Worm (Caenorhabditis elegans) whole organism, L3 larva: ENCODE results near the gene C28H8.7.

Experiments
- ZK546.5 ChIP-seq: sonication (generic microtip); optimal IDR thresholded peaks from 2 replicates; lab custom pipeline; 2017; ENCODE audit warnings: missing biosample characterization, missing genetic modification characterization
- aly-2 ChIP-seq: fragments of 150-350 bp; optimal IDR thresholded peaks from 2 replicates; lab custom pipeline; 2014; ENCODE audit warnings: missing biosample characterization, missing genetic modification characterization
- ama-1 ChIP-seq: fragments of 150-350 bp; optimal IDR thresholded peaks from 2 replicates; lab custom pipeline; 2018
- ceh-16 ChIP-seq: sonication (generic microtip); optimal IDR thresholded peaks from 2 replicates; lab custom pipeline; 2017; ENCODE audit warnings: missing biosample characterization, missing genetic modification characterization
- ceh-28 ChIP-seq: fragments of 150-350 bp; optimal IDR thresholded peaks from 2 replicates; lab custom pipeline; 2014; ENCODE audit warnings: missing biosample characterization, missing genetic modification reagents, missing genetic modification characterization
- ceh-82 ChIP-seq: fragments of 150-350 bp; optimal IDR thresholded peaks from 2 replicates; lab custom pipeline; 2014; ENCODE audit warnings: missing biosample characterization, missing genetic modification characterization
- daf-12 ChIP-seq: fragments of 150-350 bp; optimal IDR thresholded peaks from 2 replicates; lab custom pipeline; 2014; ENCODE audit warnings: missing biosample characterization, missing genetic modification reagents, missing genetic modification characterization
- egl-27 ChIP-seq: sonication (generic microtip); optimal IDR thresholded peaks from 4 replicates; lab custom pipeline; 2017; ENCODE audit warnings: missing biosample characterization, missing genetic modification reagents, missing genetic modification characterization
- elt-1 ChIP-seq: fragments of 150-350 bp; optimal IDR thresholded peaks from 2 replicates; lab custom pipeline; 2014; ENCODE audit warnings: missing biosample characterization, missing genetic modification characterization
- elt-2 ChIP-seq: sonication (generic microtip); optimal IDR thresholded peaks from 2 replicates; lab custom pipeline; 2016; ENCODE audit warnings: missing genetic modification reagents, mild to moderate bottlenecking, missing genetic modification characterization, missing compliant biosample characterization
- elt-3 ChIP-seq, 3 experiments: fragments of 150-350 bp in 1 of 3; sonication (generic microtip) in 2 of 3; optimal IDR thresholded peaks; 2 replicates in 2 of 3; 4 replicates in 1 of 3; lab custom pipeline; 2014 to 2017; ENCODE audit warnings: missing biosample characterization in 3 of 3, missing genetic modification characterization in 3 of 3
- eor-1 ChIP-seq, 2 experiments: fragments of 150-350 bp; optimal IDR thresholded peaks; 2 replicates each; lab custom pipeline; 2014 to 2018; ENCODE audit warnings: missing biosample characterization in 2 of 2, missing genetic modification characterization in 2 of 2
- fos-1 ChIP-seq: fragments of 150-350 bp; optimal IDR thresholded peaks from 2 replicates; lab custom pipeline; 2014; ENCODE audit warnings: missing biosample characterization, missing genetic modification characterization
- jun-1 ChIP-seq: fragments of 150-350 bp; optimal IDR thresholded peaks from 2 replicates; lab custom pipeline; 2014; ENCODE audit warnings: missing biosample characterization, missing genetic modification reagents, missing genetic modification characterization
- lin-39 ChIP-seq: fragments of 150-350 bp; optimal IDR thresholded peaks from 2 replicates; lab custom pipeline; 2018; ENCODE audit warnings: missing biosample characterization, missing genetic modification reagents, missing genetic modification characterization
- lsy-12 ChIP-seq: sonication (generic microtip); optimal IDR thresholded peaks from 2 replicates; lab custom pipeline; 2016; ENCODE audit warnings: mild to moderate bottlenecking, missing genetic modification characterization, missing compliant biosample characterization
- mdl-1 ChIP-seq: fragments of 150-350 bp; optimal IDR thresholded peaks from 2 replicates; lab custom pipeline; 2014; ENCODE audit warnings: missing biosample characterization, missing genetic modification characterization
- nfya-1 ChIP-seq: sonication (generic microtip); optimal IDR thresholded peaks from 2 replicates; lab custom pipeline; 2017; ENCODE audit warnings: missing genetic modification characterization, mild to moderate bottlenecking, missing compliant biosample characterization, antibody characterized with exemption, moderate library complexity; ENCODE audit not compliant: insufficient read depth
- nhr-11 ChIP-seq: fragments of 150-350 bp; optimal IDR thresholded peaks from 2 replicates; lab custom pipeline; 2014; ENCODE audit warnings: missing biosample characterization, missing genetic modification characterization
- nhr-12 ChIP-seq: fragments of 150-350 bp; optimal IDR thresholded peaks from 2 replicates; lab custom pipeline; 2014; ENCODE audit warnings: missing biosample characterization, missing genetic modification characterization
- nhr-23 ChIP-seq: fragments of 150-350 bp; optimal IDR thresholded peaks from 2 replicates; lab custom pipeline; 2014; ENCODE audit warnings: missing biosample characterization, missing genetic modification reagents, missing genetic modification characterization
- nhr-25 ChIP-seq: sonication (generic microtip); optimal IDR thresholded peaks from 2 replicates; lab custom pipeline; 2017; ENCODE audit warnings: missing biosample characterization, missing genetic modification characterization
- nhr-43 ChIP-seq: sonication (generic microtip); optimal IDR thresholded peaks from 2 replicates; lab custom pipeline; 2016; ENCODE audit warnings: mild to moderate bottlenecking, missing genetic modification characterization, missing compliant biosample characterization; ENCODE audit not compliant: poor library complexity, severe bottlenecking
- nhr-67 ChIP-seq: fragments of 150-350 bp; optimal IDR thresholded peaks from 2 replicates; lab custom pipeline; 2014; ENCODE audit warnings: missing biosample characterization, missing genetic modification characterization
- nhr-76 ChIP-seq: fragments of 150-350 bp; sonication (generic microtip); optimal IDR thresholded peaks from 5 replicates; lab custom pipeline; 2014; ENCODE audit warnings: missing biosample characterization, missing genetic modification characterization
- nhr-77 ChIP-seq: fragments of 150-350 bp; optimal IDR thresholded peaks from 2 replicates; lab custom pipeline; 2014; ENCODE audit warnings: missing biosample characterization, missing genetic modification characterization
- pha-4 ChIP-seq: fragments of 150-350 bp; optimal IDR thresholded peaks from 2 replicates; lab custom pipeline; 2014; ENCODE audit warnings: missing biosample characterization, missing genetic modification reagents, missing genetic modification characterization
- pqm-1 ChIP-seq: fragments of 150-350 bp; optimal IDR thresholded peaks from 2 replicates; lab custom pipeline; 2017; ENCODE audit warnings: missing biosample characterization, missing genetic modification characterization, inconsistent platforms
- skn-1 ChIP-seq: fragments of 150-350 bp; optimal IDR thresholded peaks from 2 replicates; lab custom pipeline; 2014; ENCODE audit warnings: missing biosample characterization, missing genetic modification characterization
- snpc-4 ChIP-seq: fragments of 150-350 bp; optimal IDR thresholded peaks from 2 replicates; lab custom pipeline; 2014; ENCODE audit warnings: missing biosample characterization, missing genetic modification characterization
- tbx-2 ChIP-seq: sonication (generic microtip); optimal IDR thresholded peaks from 2 replicates; lab custom pipeline; 2016; ENCODE audit warnings: mild to moderate bottlenecking, missing genetic modification characterization, missing compliant biosample characterization
- unc-39 ChIP-seq: sonication (generic microtip); optimal IDR thresholded peaks from 4 replicates; lab custom pipeline; 2017; ENCODE audit warnings: missing biosample characterization, missing genetic modification characterization
- unc-62 ChIP-seq: fragments of 150-350 bp; sonication (generic microtip); optimal IDR thresholded peaks from 4 replicates; lab custom pipeline; 2014; ENCODE audit warnings: missing biosample characterization, missing genetic modification reagents, missing genetic modification characterization
- zag-1 ChIP-seq: fragments of 150-350 bp; optimal IDR thresholded peaks from 2 replicates; lab custom pipeline; 2014; ENCODE audit warnings: missing biosample characterization, missing genetic modification characterization
- ztf-11 ChIP-seq: fragments of 150-350 bp; optimal IDR thresholded peaks from 2 replicates; lab custom pipeline; 2014; ENCODE audit warnings: missing biosample characterization, missing genetic modification characterization
- ztf-4 ChIP-seq: fragments of 150-350 bp; optimal IDR thresholded peaks from 2 replicates; lab custom pipeline; 2014; ENCODE audit warnings: missing biosample characterization, missing genetic modification characterization

The C28H8.7 gene

ce11 chrIII:5925724-5926123 lies 38.9 kb upstream of the C28H8.7 start, which contains the start of the genes dnc-2 and bcl-7 (continued):
- TF ChIP-seq lin-39 (tag; lab: Kevin White, UChicago) (peak; percentile 65), skn-1 (tag; lab: Kevin White, UChicago) (no peak), daf-12 (tag; lab: Kevin White, UChicago) (no peak), ceh-82 (no peak), ZK546.5 (no peak), egl-27 (tag; lab: Kevin White, UChicago) (no peak), nhr-43 (tag; lab: Kevin White, UChicago) (peak; percentile 37), lsy-12 (no peak), unc-39 (no peak), fos-1 (tag; lab: Kevin White, UChicago) (no peak), nhr-67 (tag; lab: Kevin White, UChicago) (no peak)
- TF ChIP-seq, all 47 proteins: peak for 11

ce11 chrIII:5922236-5922635 lies 35.4 kb upstream of the C28H8.7 start:
- no peak for TF ChIP-seq ceh-16 (tag; lab: Kevin White, UChicago)
- TF ChIP-seq aly-2: no peak
- TF ChIP-seq ceh-28 (tag; lab: Kevin White, UChicago): no peak
- TF ChIP-seq eor-1 (tag; optimal IDR thresholded peaks at IDR 0.05; lab: Kevin White, UChicago): no peak
- no peak for TF ChIP-seq egl-27 (tag; lab: Kevin White, UChicago)
- TF ChIP-seq nhr-77: no peak
- no peak for TF ChIP-seq zag-1 (tag; lab: Kevin White, UChicago)
- TF ChIP-seq nhr-43 (tag; lab: Kevin White, UChicago): peak; percentile 68
- peak; percentile 74 for TF ChIP-seq nhr-25 (tag; lab: Kevin White, UChicago)
- no peak for TF ChIP-seq mdl-1 (tag; lab: Kevin White, UChicago)
- peak; percentile 74 for TF ChIP-seq nhr-23
- no peak for TF ChIP-seq pqm-1 (tag; lab: Kevin White, UChicago)

ce11 chrIII:5921067-5921678 lies 34.4 kb upstream of the C28H8.7 start:
- TF ChIP-seq ama-1 (lab: Kevin White, UChicago): peak; percentile 66
- TF ChIP-seq mdl-1 (tag; lab: Kevin White, UChicago): no peak
- TF ChIP-seq jun-1 (tag; lab: Kevin White, UChicago): no peak
- TF ChIP-seq nhr-23: peak; percentile 84
- TF ChIP-seq nhr-25 (tag; lab: Kevin White, UChicago): peak; percentile 80
- TF ChIP-seq elt-3 (tag; optimal IDR thresholded peaks at IDR 0.05; lab: Kevin White, UChicago): peak in 2 of 3 experiments; percentile 89 to 92
- TF ChIP-seq nfya-1 (tag; lab: Kevin White, UChicago): no peak
- TF ChIP-seq tbx-2 (tag; lab: Kevin White, UChicago): peak; percentile 13
- TF ChIP-seq nhr-43 (tag; lab: Kevin White, UChicago): peak; percentile 92

ce11 chrIII:5919799-5920387 lies 33.1 kb upstream of the C28H8.7 start, which contains the start of the genes tdo-2 and C28H8.2:
tdo-2 (minus strand) TSS chrIII:5919955.
C28H8.2 (plus strand) TSS chrIII:5920322.
- peak; percentile 96 for TF ChIP-seq nhr-23
- no peak for TF ChIP-seq nhr-77
- TF ChIP-seq elt-3 (tag; optimal IDR thresholded peaks at IDR 0.05; lab: Kevin White, UChicago): peak in 2 of 3 experiments; percentile 74 to 81
- TF ChIP-seq ceh-28 (tag; lab: Kevin White, UChicago): peak; percentile 36
- peak; percentile 87 for TF ChIP-seq nhr-43 (tag; lab: Kevin White, UChicago)
- peak; percentile 95 for TF ChIP-seq nhr-25 (tag; lab: Kevin White, UChicago)
- no peak for TF ChIP-seq ztf-11 (tag; lab: Kevin White, UChicago)
- TF ChIP-seq mdl-1 (tag; lab: Kevin White, UChicago): peak; percentile 44
- peak; percentile 28 for TF ChIP-seq jun-1 (tag; lab: Kevin White, UChicago)
- TF ChIP-seq nfya-1 (tag; lab: Kevin White, UChicago): peak; percentile 47
- no peak for TF ChIP-seq ama-1 (lab: Kevin White, UChicago)
- TF ChIP-seq unc-62: peak; percentile 69
- peak; percentile 69 for TF ChIP-seq lsy-12

- TF ChIP-seq unc-62: no peak
- no peak for TF ChIP-seq lin-39 (tag; lab: Kevin White, UChicago)
- TF ChIP-seq nhr-76 (tag; lab: Kevin White, UChicago): no peak
- peak; percentile 20 for TF ChIP-seq nhr-23
- TF ChIP-seq elt-2: peak; percentile 87
- TF ChIP-seq lsy-12: peak; percentile 40
- peak; percentile 16 for TF ChIP-seq nhr-43 (tag; lab: Kevin White, UChicago)
- peak; percentile 42 for TF ChIP-seq pqm-1 (tag; lab: Kevin White, UChicago)
- TF ChIP-seq nhr-25 (tag; lab: Kevin White, UChicago): peak; percentile 17
- TF ChIP-seq snpc-4: no peak
- no peak for TF ChIP-seq unc-39
- no peak for TF ChIP-seq nhr-11 (tag; lab: Kevin White, UChicago)
- TF ChIP-seq ceh-16 (tag; lab: Kevin White, UChicago): no peak
- peak; percentile 92 for TF ChIP-seq skn-1 (tag; lab: Kevin White, UChicago)
- TF ChIP-seq pha-4 (tag; lab: Kevin White, UChicago): peak; percentile 41
- TF ChIP-seq ama-1 (lab: Kevin White, UChicago): peak; percentile 2
- TF ChIP-seq fos-1 (tag; lab: Kevin White, UChicago): peak; percentile 18
- no peak for TF ChIP-seq elt-1 (tag; lab: Kevin White, UChicago)
- peak; percentile 24 for TF ChIP-seq ztf-4 (tag; lab: Kevin White, UChicago)
- TF ChIP-seq nhr-12: no peak
- TF ChIP-seq ceh-28 (tag; lab: Kevin White, UChicago): peak; percentile 37
- TF ChIP-seq, all 47 proteins: peak for 12
Measured at ce11 chrIII:5917365-5917958, 30.7 kb upstream of the C28H8.7 start.
